Fruit fly (Drosophila melanogaster) whole organism, embryonic: ENCODE results near the gene CG32074.
A peak's percentile ranks its signal among the peaks of the same experiment; 100 is the strongest.

Experiments
- B-H2 ChIP-seq: fragments of 200-800 bp; sonication (Bioruptor generic); optimal IDR thresholded peaks from 2 replicates; lab custom pipeline; 2018; ENCODE audit warnings: missing biosample characterization, mild to moderate bottlenecking, missing genetic modification characterization
- Blimp-1 ChIP-seq: fragments of 200-800 bp; sonication (Bioruptor generic); optimal IDR thresholded peaks from 3 replicates; lab custom pipeline; 2018; ENCODE audit warnings: missing biosample characterization, missing genetic modification characterization, mild to moderate bottlenecking, moderate library complexity, missing genetic modification reagents
- CG11504 ChIP-seq: fragments of 200-800 bp; sonication (Bioruptor generic); optimal IDR thresholded peaks from 3 replicates; lab custom pipeline; 2019; ENCODE audit warnings: missing biosample characterization, mild to moderate bottlenecking, missing genetic modification characterization, moderate library complexity
- CG12071 ChIP-seq: fragments of 200-800 bp; sonication (Bioruptor generic); optimal IDR thresholded peaks from 3 replicates; lab custom pipeline; 2018; ENCODE audit warnings: missing biosample characterization, mild to moderate bottlenecking, missing genetic modification characterization
- CG13123 ChIP-seq: fragments of 200-800 bp; sonication (Bioruptor generic); optimal IDR thresholded peaks from 2 replicates; lab custom pipeline; 2016; ENCODE audit warnings: missing biosample characterization, missing genetic modification characterization
- CG13287 ChIP-seq: fragments of 200-800 bp; sonication (Bioruptor generic); IDR thresholded peaks from 2 replicates; pipeline ENCODE4 v1.3.6; 2022; ENCODE audit warnings: missing biosample characterization, missing genetic modification characterization; ENCODE audit not compliant: partially characterized antibody
- CG14860 ChIP-seq: fragments of 200-800 bp; sonication (Bioruptor generic); IDR thresholded peaks from 3 replicates; pipeline ENCODE4 v1.3.6; 2022; ENCODE audit warnings: missing biosample characterization, missing genetic modification characterization; ENCODE audit not compliant: partially characterized antibody
- CG18619 ChIP-seq: fragments of 200-800 bp; sonication (Bioruptor generic); optimal IDR thresholded peaks from 3 replicates; lab custom pipeline; 2017; ENCODE audit warnings: missing biosample characterization, mild to moderate bottlenecking, missing genetic modification characterization
- CG18764 ChIP-seq: fragments of 200-800 bp; sonication (Bioruptor generic); optimal IDR thresholded peaks from 3 replicates; lab custom pipeline; 2016; ENCODE audit warnings: missing biosample characterization, missing genetic modification characterization
- CG2199 ChIP-seq: fragments of 200-800 bp; sonication (Bioruptor generic); IDR thresholded peaks from 3 replicates; pipeline ENCODE4 v1.3.6; 2022; ENCODE audit warnings: missing biosample characterization, missing genetic modification characterization
- CG3065 ChIP-seq: fragments of 200-800 bp; sonication (Bioruptor generic); optimal IDR thresholded peaks from 2 replicates; lab custom pipeline; 2016; ENCODE audit warnings: missing biosample characterization, missing genetic modification characterization
- CG5180 ChIP-seq: fragments of 200-800 bp; sonication (Bioruptor generic); optimal IDR thresholded peaks from 3 replicates; lab custom pipeline; 2017; ENCODE audit warnings: missing biosample characterization, missing genetic modification characterization, mild to moderate bottlenecking, moderate library complexity, missing genetic modification reagents
- CG6254 ChIP-seq: fragments of 200-800 bp; sonication (Bioruptor generic); optimal IDR thresholded peaks from 3 replicates; lab custom pipeline; 2017; ENCODE audit warnings: mild to moderate bottlenecking, missing biosample characterization, missing genetic modification reagents, missing genetic modification characterization
- CG6683 ChIP-seq: fragments of 200-800 bp; sonication (Bioruptor generic); optimal IDR thresholded peaks from 2 replicates; lab custom pipeline; 2017; ENCODE audit warnings: missing biosample characterization, mild to moderate bottlenecking, missing genetic modification characterization, missing genetic modification reagents
- CG6854 ChIP-seq: fragments of 200-800 bp; sonication (Bioruptor generic); optimal IDR thresholded peaks from 3 replicates; lab custom pipeline; 2017; ENCODE audit warnings: missing biosample characterization, mild to moderate bottlenecking, missing genetic modification characterization
- CG7271 ChIP-seq: fragments of 200-800 bp; sonication (Bioruptor generic); optimal IDR thresholded peaks from 2 replicates; lab custom pipeline; 2018; ENCODE audit warnings: missing biosample characterization, mild to moderate bottlenecking, missing genetic modification characterization, moderate library complexity
- CHES-1-like ChIP-seq: fragments of 200-800 bp; sonication (Bioruptor generic); optimal IDR thresholded peaks from 2 replicates; lab custom pipeline; 2016; ENCODE audit warnings: missing biosample characterization, missing genetic modification characterization
- D19B ChIP-seq: fragments of 200-800 bp; sonication (Bioruptor generic); optimal IDR thresholded peaks from 2 replicates; lab custom pipeline; 2017; ENCODE audit warnings: missing biosample characterization, mild to moderate bottlenecking, missing genetic modification characterization
- Hmx ChIP-seq: fragments of 200-800 bp; sonication (Bioruptor generic); optimal IDR thresholded peaks from 2 replicates; lab custom pipeline; 2016; ENCODE audit warnings: missing biosample characterization, missing genetic modification characterization
- Meics ChIP-seq: fragments of 200-800 bp; sonication (Bioruptor generic); optimal IDR thresholded peaks from 2 replicates; lab custom pipeline; 2017; ENCODE audit warnings: missing biosample characterization, mild to moderate bottlenecking, missing genetic modification characterization
- Myb ChIP-seq: fragments of 200-800 bp; sonication (Bioruptor generic); optimal IDR thresholded peaks from 2 replicates; lab custom pipeline; 2016; ENCODE audit warnings: missing biosample characterization, missing genetic modification characterization
- PHDP ChIP-seq: fragments of 200-800 bp; sonication (Bioruptor generic); optimal IDR thresholded peaks from 3 replicates; lab custom pipeline; 2018; ENCODE audit warnings: missing biosample characterization, mild to moderate bottlenecking, missing genetic modification characterization, moderate library complexity
- Sin3A ChIP-seq: fragments of >200 bp; optimal IDR thresholded peaks from 2 replicates; lab custom pipeline; 2018
- Sox100B ChIP-seq: fragments of 200-800 bp; sonication (Bioruptor generic); optimal IDR thresholded peaks from 3 replicates; lab custom pipeline; 2018; ENCODE audit warnings: missing biosample characterization, mild to moderate bottlenecking, missing genetic modification characterization
- TFAM ChIP-seq: fragments of 200-800 bp; sonication (Bioruptor generic); optimal IDR thresholded peaks from 2 replicates; lab custom pipeline; 2017; ENCODE audit warnings: missing biosample characterization, missing genetic modification characterization, inconsistent platforms
- ac ChIP-seq: fragments of 200-800 bp; sonication (Bioruptor generic); optimal IDR thresholded peaks from 3 replicates; lab custom pipeline; 2017; ENCODE audit warnings: missing biosample characterization, mild to moderate bottlenecking, missing genetic modification characterization
- ap ChIP-seq: fragments of 200-800 bp; sonication (Bioruptor generic); IDR thresholded peaks from 2 replicates; pipeline ENCODE4 v1.3.6; 2022; ENCODE audit warnings: missing biosample characterization, missing genetic modification characterization
- ash1 ChIP-seq: fragments of 200-800 bp; sonication (Bioruptor generic); optimal IDR thresholded peaks from 2 replicates; lab custom pipeline; 2018; ENCODE audit warnings: missing biosample characterization, mild to moderate bottlenecking, missing genetic modification characterization
- bbx ChIP-seq: fragments of 200-800 bp; sonication (Bioruptor generic); IDR thresholded peaks from 2 replicates; pipeline ENCODE4 v1.3.6; 2022; ENCODE audit warnings: missing biosample characterization, missing genetic modification characterization; ENCODE audit not compliant: partially characterized antibody
- eyg ChIP-seq: fragments of 200-800 bp; sonication (Bioruptor generic); optimal IDR thresholded peaks from 3 replicates; lab custom pipeline; 2016; ENCODE audit warnings: missing biosample characterization, missing genetic modification characterization
- gro ChIP-seq: fragments of 200-800 bp; sonication (Bioruptor generic); optimal IDR thresholded peaks from 2 replicates; lab custom pipeline; 2016; ENCODE audit warnings: missing biosample characterization, missing genetic modification characterization
- gsb-n ChIP-seq: fragments of 200-800 bp; sonication (Bioruptor generic); optimal IDR thresholded peaks from 3 replicates; lab custom pipeline; 2018; ENCODE audit warnings: missing biosample characterization, mild to moderate bottlenecking, missing genetic modification characterization
- ham ChIP-seq: fragments of 200-800 bp; sonication (Bioruptor generic); IDR thresholded peaks from 2 replicates; pipeline ENCODE4 v1.3.6; 2022; ENCODE audit warnings: missing biosample characterization, missing genetic modification characterization
- hbn ChIP-seq: fragments of 200-800 bp; sonication (Bioruptor generic); IDR thresholded peaks from 2 replicates; pipeline ENCODE4 v1.3.6; 2022; ENCODE audit warnings: missing biosample characterization, missing genetic modification characterization; ENCODE audit not compliant: partially characterized antibody
- her ChIP-seq: fragments of 200-800 bp; sonication (Bioruptor generic); optimal IDR thresholded peaks from 2 replicates; lab custom pipeline; 2016; ENCODE audit warnings: missing biosample characterization, missing genetic modification characterization
- kay ChIP-seq: fragments of 200-800 bp; sonication (Bioruptor generic); optimal IDR thresholded peaks from 2 replicates; lab custom pipeline; 2016; ENCODE audit warnings: missing biosample characterization, missing genetic modification characterization
- peb ChIP-seq: fragments of 200-800 bp; sonication (Bioruptor generic); IDR thresholded peaks from 2 replicates; pipeline ENCODE4 v1.3.6; 2022; ENCODE audit warnings: missing biosample characterization, missing genetic modification characterization
- pfk ChIP-seq: fragments of 200-800 bp; sonication (Bioruptor generic); optimal IDR thresholded peaks from 2 replicates; lab custom pipeline; 2018; ENCODE audit warnings: missing biosample characterization, mild to moderate bottlenecking, missing genetic modification characterization, moderate library complexity
- pum ChIP-seq: fragments of 200-800 bp; sonication (Bioruptor generic); optimal IDR thresholded peaks from 2 replicates; lab custom pipeline; 2016; ENCODE audit warnings: missing biosample characterization, missing genetic modification characterization
- run ChIP-seq: fragments of 200-800 bp; sonication (Bioruptor generic); optimal IDR thresholded peaks from 3 replicates; lab custom pipeline; 2018; ENCODE audit warnings: missing biosample characterization, mild to moderate bottlenecking, missing genetic modification characterization
- scrt ChIP-seq: fragments of 200-800 bp; sonication (Bioruptor generic); optimal IDR thresholded peaks from 2 replicates; lab custom pipeline; 2018; ENCODE audit warnings: missing biosample characterization, mild to moderate bottlenecking, missing genetic modification characterization, moderate library complexity
- stwl ChIP-seq: fragments of 200-800 bp; sonication (Bioruptor generic); optimal IDR thresholded peaks from 3 replicates; lab custom pipeline; 2018; ENCODE audit warnings: missing biosample characterization, mild to moderate bottlenecking, missing genetic modification characterization, moderate library complexity
- tio ChIP-seq: fragments of 200-800 bp; sonication (Bioruptor generic); optimal IDR thresholded peaks from 2 replicates; lab custom pipeline; 2017; ENCODE audit warnings: missing biosample characterization, missing genetic modification characterization, inconsistent platforms
- unc-4 ChIP-seq: fragments of 200-800 bp; sonication (Bioruptor generic); IDR thresholded peaks from 2 replicates; pipeline ENCODE4 v1.3.6; 2022; ENCODE audit warnings: missing biosample characterization, missing genetic modification characterization; ENCODE audit not compliant: partially characterized antibody
- vfl ChIP-seq: fragments of 200-800 bp; sonication (Bioruptor generic); optimal IDR thresholded peaks from 2 replicates; lab custom pipeline; 2016; ENCODE audit warnings: missing biosample characterization, missing genetic modification characterization

CG32074 gene

DNA sequence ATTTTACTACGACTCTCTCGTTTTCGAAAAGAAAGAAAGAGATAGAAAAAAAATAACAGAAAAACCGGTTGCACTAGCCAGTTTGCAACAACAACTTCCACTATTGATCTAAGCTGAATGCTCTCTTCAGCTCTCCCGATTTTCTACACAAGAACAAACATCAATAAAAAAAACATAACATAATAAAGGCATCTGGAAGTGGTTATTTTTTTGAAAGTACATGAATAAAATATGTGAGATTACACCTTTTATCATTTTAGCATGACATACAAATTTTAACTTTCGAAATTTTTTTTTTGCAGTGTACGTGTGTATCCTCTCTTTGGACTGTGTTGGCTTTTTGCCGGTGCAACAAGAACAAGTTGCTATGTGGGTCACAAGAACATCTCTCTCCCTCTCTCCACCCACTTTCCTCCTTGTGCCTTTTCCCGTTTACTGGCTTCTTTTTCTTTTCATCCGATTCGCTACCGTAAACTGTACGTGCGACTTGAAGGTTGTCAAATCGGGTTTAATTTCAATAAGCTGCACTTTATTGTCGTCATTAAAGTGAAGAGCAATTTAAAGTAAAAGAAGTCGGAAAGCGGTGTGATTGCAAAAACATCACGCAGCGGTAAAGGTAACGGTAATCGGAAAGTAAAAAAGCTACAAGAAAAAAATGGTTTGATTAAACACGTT is 47.4 kb downstream of the CG32074 start (continued):
- peak; percentile 79 for TF ChIP-seq scrt (GFP tag; lab: Kevin White, UChicago)
- no peak for TF ChIP-seq unc-4
- TF ChIP-seq CG11504 (tag; lab: Kevin White, UChicago): peak; percentile 97
- peak; percentile 71 for TF ChIP-seq TFAM (GFP tag; lab: Kevin White, UChicago)
- peak; percentile 97 for TF ChIP-seq PHDP (tag; lab: Kevin White, UChicago)
- TF ChIP-seq ap (GFP tag; lab: Robert Waterston, UW): peak; percentile 97
- TF ChIP-seq CG7271 (tag; lab: Kevin White, UChicago): peak; percentile 89
- peak; percentile 97 for TF ChIP-seq CG2199 (GFP tag; lab: Robert Waterston, UW)
- TF ChIP-seq kay: peak; percentile 91
- TF ChIP-seq CHES-1-like: peak; percentile 97
- no peak for TF ChIP-seq ham (GFP tag; lab: Robert Waterston, UW)
- TF ChIP-seq Sin3A: no peak
- TF ChIP-seq run (tag; lab: Kevin White, UChicago): peak; percentile 92
- TF ChIP-seq peb (GFP tag; lab: Robert Waterston, UW): peak; percentile 91
- TF ChIP-seq CG12071: peak; percentile 94
- peak; percentile 90 for TF ChIP-seq ac
- TF ChIP-seq pfk (GFP tag; lab: Kevin White, UChicago): peak; percentile 24
- peak; percentile 62 for TF ChIP-seq stwl (tag; lab: Kevin White, UChicago)
- peak; percentile 96 for TF ChIP-seq Sox100B (GFP tag; lab: Kevin White, UChicago)
- peak; percentile 92 for TF ChIP-seq CG13123 (GFP tag; lab: Kevin White, UChicago)
- peak; percentile 96 for TF ChIP-seq pum (GFP tag; lab: Kevin White, UChicago)
- no peak for TF ChIP-seq hbn (GFP tag; lab: Robert Waterston, UW)
- TF ChIP-seq CG3065: peak; percentile 91
- TF ChIP-seq vfl (GFP tag; lab: Kevin White, UChicago): peak; percentile 76
- TF ChIP-seq CG13287 (GFP tag; lab: Robert Waterston, UW): no peak
- peak; percentile 89 for TF ChIP-seq CG6683 (GFP tag; lab: Kevin White, UChicago)
- TF ChIP-seq tio (GFP tag; lab: Kevin White, UChicago): peak; percentile 95
- TF ChIP-seq bbx (GFP tag; lab: Robert Waterston, UW): no peak
- no peak for TF ChIP-seq CG14860 (GFP tag; lab: Robert Waterston, UW)
- TF ChIP-seq gro (GFP tag; lab: Kevin White, UChicago): peak; percentile 82
- peak; percentile 98 for TF ChIP-seq gsb-n (tag; lab: Kevin White, UChicago)
- TF ChIP-seq CG5180 (GFP tag; lab: Kevin White, UChicago): peak; percentile 88
- peak; percentile 96 for TF ChIP-seq CG6254 (GFP tag; lab: Kevin White, UChicago)
- TF ChIP-seq ash1 (GFP tag; lab: Kevin White, UChicago): peak; percentile 33
- TF ChIP-seq her (GFP tag; lab: Kevin White, UChicago): peak; percentile 90
- peak; percentile 84 for TF ChIP-seq CG6854
- peak; percentile 95 for TF ChIP-seq Blimp-1 (GFP tag; lab: Kevin White, UChicago)
- TF ChIP-seq B-H2 (GFP tag; lab: Kevin White, UChicago): no peak
- peak; percentile 89 for TF ChIP-seq Hmx (GFP tag; lab: Kevin White, UChicago)
- TF ChIP-seq Myb (GFP tag; lab: Kevin White, UChicago): peak; percentile 81
- peak; percentile 96 for TF ChIP-seq CG18764 (GFP tag; lab: Kevin White, UChicago)
- peak; percentile 66 for TF ChIP-seq D19B
- peak; percentile 95 for TF ChIP-seq eyg (GFP tag; lab: Kevin White, UChicago)
- peak; percentile 93 for TF ChIP-seq CG18619 (GFP tag; lab: Kevin White, UChicago)
- peak; percentile 89 for TF ChIP-seq Meics (GFP tag; lab: Kevin White, UChicago)
